Worm (Caenorhabditis elegans) whole organism, L4/young adult: ENCODE data around the gene B0348.10.

ENCODE experiments used
- W03F9.2 ChIP-seq: fragments of 150-350 bp; optimal IDR thresholded peaks from 2 replicates; lab custom pipeline; 2014; ENCODE audit warnings: missing biosample characterization, missing genetic modification characterization
- dao-5 ChIP-seq: sonication (generic microtip); optimal IDR thresholded peaks from 2 replicates; lab custom pipeline; 2016; ENCODE audit warnings: missing genotype, missing genetic modification characterization, moderate library complexity, missing compliant biosample characterization
- him-1 ChIP-seq: sonication (generic microtip); optimal IDR thresholded peaks from 2 replicates; lab custom pipeline; 2016; ENCODE audit warnings: missing genotype, missing genetic modification reagents, missing genetic modification characterization, missing compliant biosample characterization

The B0348.10 gene

DNA sequence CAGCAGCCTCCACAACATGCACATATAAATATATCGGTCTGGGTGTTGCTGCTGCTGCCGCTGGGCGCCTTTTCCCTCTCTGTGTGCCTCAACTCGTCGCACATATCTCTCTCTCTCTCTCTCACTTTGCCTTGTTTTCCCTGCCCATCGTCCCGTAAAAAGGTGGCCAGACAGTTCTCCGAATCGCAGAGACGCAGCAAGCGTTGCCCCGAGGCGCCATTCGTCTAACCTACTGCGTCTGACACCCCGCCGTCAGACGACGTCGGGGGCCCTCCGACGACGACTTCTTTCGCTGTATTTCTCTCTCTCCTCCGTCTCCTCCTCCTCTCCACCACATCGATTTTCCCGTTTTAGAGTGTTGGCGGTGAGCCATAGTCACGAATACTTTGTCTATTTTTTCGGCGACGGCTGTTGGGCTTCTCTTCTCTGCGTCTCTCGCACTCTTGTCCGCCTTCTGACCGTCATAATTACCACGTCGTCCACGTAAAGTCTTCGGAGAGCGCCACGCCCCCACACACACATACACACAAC is at the start of gene B0348.10:
TSS of gene B0348.10 (minus strand) at position 24 of the 531 bp plus-strand sequence.
- TF ChIP-seq W03F9.2 (peak; percentile 9), dao-5 (tag; lab: Kevin White, UChicago) (no peak), him-1 (peak; percentile 98)

DNA sequence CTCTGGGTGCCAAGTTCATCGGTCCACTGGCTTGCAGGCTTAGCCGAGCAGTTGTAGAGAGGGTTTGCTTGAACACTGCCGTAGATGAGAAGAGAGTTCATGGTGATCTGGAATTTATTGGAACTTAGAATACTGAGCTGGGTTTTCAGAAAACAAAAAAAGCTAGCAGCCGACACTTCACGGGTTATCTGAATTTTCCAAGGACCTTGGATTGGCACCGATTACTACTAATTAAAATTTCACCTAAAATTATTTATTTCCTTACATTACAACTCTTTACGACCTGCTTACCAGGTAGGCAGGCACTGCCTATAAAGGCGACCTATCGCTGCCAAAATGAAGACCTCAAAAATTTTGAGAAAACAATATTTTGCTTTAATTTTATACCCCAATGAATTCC is 47.4 kb upstream of the B0348.10 start, which contains the start of gene srt-52:
TSS of gene srt-52 (minus strand) at position 101 of the 400 bp plus-strand sequence.
- no peak for TF ChIP-seq him-1
- no peak for TF ChIP-seq dao-5 (tag; lab: Kevin White, UChicago)
- no peak for TF ChIP-seq W03F9.2

DNA sequence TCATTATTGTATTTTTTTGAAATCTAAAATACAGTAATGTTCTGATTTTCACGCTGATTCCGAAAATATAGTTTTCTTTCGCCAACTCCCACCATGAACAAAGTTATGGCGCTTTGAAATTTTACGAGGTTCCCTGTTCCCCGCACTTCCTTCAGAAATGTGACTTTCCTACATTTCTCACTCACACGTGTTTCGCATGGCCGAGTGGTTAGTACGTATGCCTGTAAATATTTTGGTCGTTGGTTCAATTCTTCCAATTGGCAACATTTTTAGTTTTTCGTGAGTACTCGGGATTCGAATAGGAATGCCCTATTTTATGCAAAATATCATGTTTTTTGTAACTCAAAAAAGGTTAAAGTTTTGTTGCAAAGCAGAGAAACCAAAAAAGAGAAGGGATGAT is 44.7 kb upstream of the B0348.10 start:
- TF ChIP-seq him-1 (no peak), W03F9.2 (no peak), dao-5 (tag; lab: Kevin White, UChicago) (no peak)

DNA sequence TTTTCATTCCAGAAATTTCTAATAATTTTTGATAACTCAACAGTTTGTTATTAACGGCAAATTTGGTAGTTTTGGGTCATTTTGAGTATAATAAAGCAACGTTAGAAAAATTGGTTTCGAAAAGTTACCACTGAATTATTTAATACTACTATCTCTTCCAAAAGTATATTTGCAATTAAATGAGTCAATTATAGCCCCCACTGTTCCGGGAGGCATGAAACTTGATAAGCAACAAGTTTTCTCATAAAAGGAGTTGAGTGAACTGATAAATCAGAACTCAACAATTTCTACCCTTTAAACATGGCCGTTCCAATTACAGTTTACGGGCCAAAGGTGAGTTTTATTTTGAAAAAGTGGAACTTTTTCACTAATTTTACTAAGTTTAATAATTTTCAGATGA is 40.1 kb upstream of the B0348.10 start, which contains the start of gene B0348.1:
TSS of gene B0348.1 (plus strand) at position 301 of the 400 bp plus-strand sequence.
- TF ChIP-seq him-1 (no peak), W03F9.2 (no peak), dao-5 (tag; lab: Kevin White, UChicago) (no peak)

DNA sequence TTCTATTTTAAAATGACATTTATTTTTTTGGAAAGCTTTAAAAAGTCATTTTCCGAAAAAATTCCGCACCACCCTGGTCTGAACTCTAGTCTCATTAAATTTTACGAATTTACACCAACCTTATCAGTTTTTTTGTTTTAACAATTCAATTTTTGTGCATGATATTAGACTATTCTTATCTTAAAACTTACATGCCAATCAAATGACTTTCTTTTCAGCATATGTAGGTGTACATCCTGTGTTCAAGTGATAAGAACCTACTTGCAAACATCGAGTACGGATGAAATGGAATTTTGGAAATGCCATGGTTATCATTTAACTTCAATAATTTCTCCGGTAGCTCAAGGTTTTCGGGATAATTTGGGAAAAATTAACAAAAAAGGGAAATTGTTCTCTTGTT is 39.3 kb upstream of the B0348.10 start:
- TF ChIP-seq him-1, result no peak
- TF ChIP-seq W03F9.2, result no peak
- no peak for TF ChIP-seq dao-5 (tag; lab: Kevin White, UChicago)

DNA sequence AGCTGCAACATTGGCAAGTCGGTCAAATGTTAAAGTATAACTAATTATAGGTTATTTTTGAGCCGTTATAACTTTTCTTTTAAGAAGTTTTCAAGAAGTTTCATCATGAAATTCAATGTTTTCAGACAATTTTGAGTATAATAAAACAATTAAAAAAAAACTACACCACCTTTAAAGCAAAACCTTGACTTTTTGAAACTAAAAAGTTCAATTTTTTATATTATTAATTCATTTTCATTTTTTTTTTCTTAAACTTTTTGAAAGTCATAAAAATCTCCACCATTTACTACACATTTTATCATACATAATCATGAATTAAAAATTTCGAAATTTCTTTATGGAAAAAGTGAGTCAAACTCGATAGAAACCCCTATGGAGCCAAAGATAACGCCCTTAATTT is 36.5 kb upstream of the B0348.10 start, which contains the start of gene B0348.2:
TSS of gene B0348.2 (plus strand) at position 301 of the 400 bp plus-strand sequence.
- no peak for TF ChIP-seq dao-5 (tag; lab: Kevin White, UChicago)
- TF ChIP-seq him-1, result no peak
- TF ChIP-seq W03F9.2, result no peak

DNA sequence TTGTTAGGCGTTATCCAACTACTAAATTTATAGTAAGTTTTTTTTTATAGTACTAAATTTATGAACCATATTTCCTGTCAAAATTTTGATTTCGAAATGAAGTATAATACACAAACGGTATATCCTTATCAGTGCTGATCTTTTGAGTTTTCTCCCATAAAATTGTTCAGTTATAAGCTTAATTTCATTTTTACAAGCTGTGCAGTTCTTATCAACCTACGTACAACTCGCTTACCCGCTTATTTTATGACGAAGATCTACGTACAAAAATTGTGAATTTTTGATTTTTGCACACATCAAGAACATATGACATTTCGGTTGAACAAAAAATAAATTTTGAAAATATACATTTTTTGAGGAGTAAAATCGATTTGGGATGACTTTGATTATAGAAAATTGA is 35.5 kb upstream of the B0348.10 start:
- TF ChIP-seq W03F9.2 (no peak), him-1 (no peak)

DNA sequence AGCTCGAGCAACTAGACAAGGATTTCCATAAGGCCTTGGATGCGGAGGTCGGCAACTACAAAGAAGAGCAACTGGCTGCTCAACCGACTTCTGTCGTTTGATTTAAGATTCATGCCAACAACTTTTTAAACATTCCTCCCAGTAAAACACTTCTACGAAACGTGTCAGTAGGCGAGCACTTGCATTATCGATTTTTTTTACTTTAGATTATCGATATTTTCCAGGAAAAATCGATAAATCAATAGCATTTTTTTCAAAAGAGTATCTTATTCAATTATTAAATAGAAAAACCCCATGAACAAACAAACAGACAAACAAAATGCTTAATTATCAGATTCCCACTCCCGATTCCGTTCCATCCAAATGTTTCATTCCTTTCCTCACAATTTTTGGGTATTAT is 34.5 kb upstream of the B0348.10 start:
- TF ChIP-seq him-1 (no peak), dao-5 (tag; lab: Kevin White, UChicago) (no peak), W03F9.2 (no peak)

DNA sequence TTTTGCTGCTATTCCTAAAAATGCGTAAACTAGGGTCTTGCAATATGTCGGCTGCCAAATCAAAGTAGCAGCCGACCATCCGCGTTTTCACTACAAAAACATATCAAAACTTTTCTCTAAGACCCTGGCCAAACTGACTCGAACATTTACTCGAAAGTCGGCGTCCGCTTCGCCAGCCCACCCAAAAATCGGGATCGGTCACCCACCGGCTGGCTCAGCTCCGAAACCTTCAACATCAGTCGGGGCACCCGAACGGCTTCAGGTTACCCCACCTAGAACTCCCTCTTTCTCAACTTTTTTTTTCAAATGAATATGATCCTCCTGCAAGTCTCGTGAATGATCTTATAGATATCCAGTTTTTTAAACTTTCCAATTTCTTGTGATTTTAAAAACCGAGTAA is 29.2 kb upstream of the B0348.10 start:
- no peak for TF ChIP-seq him-1
- TF ChIP-seq W03F9.2, result no peak
- no peak for TF ChIP-seq dao-5 (tag; lab: Kevin White, UChicago)

DNA sequence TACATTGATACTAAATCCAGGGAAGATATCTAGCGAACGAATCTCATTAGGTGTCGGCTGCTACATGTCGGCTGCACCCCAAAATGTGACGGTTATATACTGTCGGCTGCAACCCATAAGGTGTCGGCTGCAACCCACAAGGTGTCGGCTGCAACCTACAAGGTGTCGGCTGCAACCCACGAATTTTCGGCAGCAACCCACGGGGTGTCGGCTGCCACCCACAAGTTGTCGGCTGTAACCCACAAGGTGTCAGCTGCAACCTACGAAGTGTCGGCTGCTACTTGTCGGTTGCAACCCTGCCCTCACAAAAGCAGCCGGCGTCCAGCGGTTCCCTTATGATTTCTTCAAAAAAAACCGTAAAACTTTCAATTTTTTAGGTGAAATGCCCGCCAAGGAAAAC is 21.3 kb upstream of the B0348.10 start:
- TF ChIP-seq him-1, result no peak
- TF ChIP-seq dao-5 (tag; lab: Kevin White, UChicago), result no peak
- TF ChIP-seq W03F9.2, result no peak

DNA sequence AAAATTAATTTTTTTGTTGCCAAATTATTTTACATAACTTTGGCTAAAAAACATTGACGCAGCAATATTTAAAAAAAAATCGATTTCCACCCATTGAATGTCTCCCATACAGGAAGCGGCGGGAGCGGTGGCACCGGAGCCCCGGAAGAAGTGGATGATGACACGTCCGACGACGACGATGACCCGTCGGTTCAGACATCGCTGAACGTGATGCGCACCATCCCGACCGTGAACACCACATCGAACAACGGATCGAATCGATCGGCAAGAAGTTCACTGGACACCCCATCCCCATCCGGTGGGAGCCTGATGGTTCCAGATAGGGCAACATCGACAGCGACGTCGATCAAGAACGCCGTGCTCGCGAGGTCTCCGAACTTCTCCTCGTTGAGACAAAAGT is 19.7 kb upstream of the B0348.10 start:
- TF ChIP-seq him-1 (no peak), W03F9.2 (no peak), dao-5 (tag; lab: Kevin White, UChicago) (no peak)

DNA sequence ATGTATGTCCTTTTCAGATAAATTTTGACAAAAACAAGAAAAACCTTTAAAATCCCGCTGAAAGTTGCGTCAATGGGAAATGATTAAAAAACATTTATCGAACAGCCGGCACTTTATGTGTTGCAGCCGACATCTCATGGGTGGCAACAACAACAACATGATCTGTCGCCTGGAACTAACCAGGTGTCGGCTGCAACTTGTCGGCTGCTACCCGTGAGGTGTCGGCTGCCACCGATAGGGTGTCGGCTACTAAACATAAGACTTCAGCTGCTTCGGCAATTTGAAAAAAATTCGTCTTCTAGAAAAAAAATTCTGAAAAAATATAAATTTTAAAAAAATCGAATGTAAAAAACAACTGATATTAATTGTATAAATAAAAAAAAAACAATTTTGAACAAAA is 19.1 kb upstream of the B0348.10 start:
- no peak for TF ChIP-seq him-1
- no peak for TF ChIP-seq W03F9.2
- no peak for TF ChIP-seq dao-5 (tag; lab: Kevin White, UChicago)

DNA sequence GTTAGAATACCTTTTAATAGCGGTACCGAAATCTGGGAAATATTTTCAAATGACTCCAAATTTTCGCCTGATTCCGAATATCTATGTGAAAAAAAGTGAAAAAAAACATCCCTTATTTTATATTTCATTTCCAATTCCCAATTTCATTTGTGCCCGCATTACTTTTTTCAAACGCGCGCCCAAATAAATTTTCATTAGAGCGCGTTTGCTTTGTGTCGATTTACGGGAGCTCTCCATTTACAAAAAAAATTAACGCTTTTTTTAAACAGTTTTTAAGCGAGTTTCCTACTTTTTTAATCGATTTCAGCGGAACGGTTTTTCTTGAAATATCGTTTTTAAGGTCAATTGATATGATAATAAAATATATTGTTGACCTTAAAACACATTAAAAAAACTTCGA is 15.6 kb upstream of the B0348.10 start:
- TF ChIP-seq W03F9.2 (no peak), him-1 (no peak), dao-5 (tag; lab: Kevin White, UChicago) (no peak)

DNA sequence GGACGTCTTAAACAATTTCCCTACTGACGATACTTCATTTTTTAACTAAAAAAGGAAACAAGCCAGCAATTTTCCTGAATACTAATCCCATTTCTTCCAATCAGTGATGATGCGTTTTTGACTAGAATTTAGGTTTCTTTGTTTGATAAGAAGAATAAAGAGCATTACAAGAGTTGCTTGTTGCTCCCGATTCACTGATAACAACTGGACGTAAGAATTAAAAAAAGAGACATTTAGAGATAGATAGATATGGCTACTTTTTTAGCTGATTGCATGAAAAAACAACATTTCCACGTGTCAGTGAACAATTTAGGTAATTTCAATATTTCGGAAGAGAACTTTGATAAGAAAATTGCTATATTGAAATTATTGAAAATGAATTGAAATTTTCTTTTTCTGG is 13.3 kb upstream of the B0348.10 start:
- TF ChIP-seq dao-5 (tag; lab: Kevin White, UChicago), result no peak
- TF ChIP-seq W03F9.2, result no peak
- no peak for TF ChIP-seq him-1

DNA sequence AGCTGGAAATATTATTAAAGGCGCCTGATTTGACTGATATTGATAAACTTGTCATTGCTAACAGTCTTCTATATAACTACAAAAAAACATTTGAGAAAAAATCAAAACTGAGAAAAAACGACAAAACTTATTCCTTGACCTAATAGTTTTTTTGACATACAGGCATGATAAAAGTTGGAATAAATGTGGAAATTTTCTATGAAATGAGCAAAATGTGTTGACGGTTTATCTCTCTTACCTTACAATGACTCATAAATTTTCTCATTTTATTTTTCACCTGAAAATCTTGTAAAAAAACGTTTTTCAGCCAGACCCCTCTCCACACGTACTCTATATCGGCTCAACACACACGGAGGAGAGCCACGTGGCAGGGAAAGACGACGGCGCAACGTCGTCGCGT is 12.0 kb upstream of the B0348.10 start, which contains the start of gene egl-8:
TSS of gene egl-8 (plus strand) at position 301 of the 400 bp plus-strand sequence.
- TF ChIP-seq dao-5 (tag; lab: Kevin White, UChicago) (no peak), him-1 (no peak), W03F9.2 (no peak)
